Worm (Caenorhabditis elegans) whole organism, late embryonic: ENCODE data around the gene cpt-1.
A peak's percentile ranks its signal among the peaks of the same experiment; 100 is the strongest.

ENCODE experiments used
- C38D4.7 ChIP-seq: fragments of 200-800 bp; sonication (Bioruptor generic); optimal IDR thresholded peaks from 2 replicates; lab custom pipeline; 2018; ENCODE audit warnings: mild to moderate bottlenecking, missing genetic modification characterization, moderate library complexity, missing compliant biosample characterization
- F13H6.1 ChIP-seq: sonication (generic microtip); optimal IDR thresholded peaks from 2 replicates; lab custom pipeline; 2016; ENCODE audit warnings: missing genetic modification characterization, missing compliant biosample characterization
- K09A11.1 ChIP-seq: sonication (generic microtip); optimal IDR thresholded peaks from 2 replicates; lab custom pipeline; 2017; ENCODE audit warnings: antibody characterized with exemption, mild to moderate bottlenecking, missing genetic modification characterization, missing compliant biosample characterization; ENCODE audit not compliant: insufficient read depth
- ama-1 ChIP-seq: fragments of 150-350 bp; optimal IDR thresholded peaks from 2 replicates; lab custom pipeline; 2014
- ceh-18 ChIP-seq: sonication (generic microtip); optimal IDR thresholded peaks from 2 replicates; lab custom pipeline; 2016; ENCODE audit warnings: missing genetic modification characterization, missing compliant biosample characterization
- ceh-19 ChIP-seq: fragments of 200-800 bp; sonication (Bioruptor generic); optimal IDR thresholded peaks from 2 replicates; lab custom pipeline; 2018; ENCODE audit warnings: mild to moderate bottlenecking, missing genetic modification characterization, missing compliant biosample characterization
- ceh-22 ChIP-seq: sonication (generic microtip); optimal IDR thresholded peaks from 2 replicates; lab custom pipeline; 2017; ENCODE audit warnings: missing biosample characterization, missing genetic modification characterization
- ceh-24 ChIP-seq: sonication (generic microtip); optimal IDR thresholded peaks from 2 replicates; lab custom pipeline; 2016; ENCODE audit warnings: mild to moderate bottlenecking, missing genetic modification characterization, missing compliant biosample characterization
- ceh-30 ChIP-seq: fragments of 150-350 bp; optimal IDR thresholded peaks from 2 replicates; lab custom pipeline; 2014; ENCODE audit warnings: missing biosample characterization, missing genetic modification characterization
- ceh-31 ChIP-seq: sonication (generic microtip); optimal IDR thresholded peaks from 2 replicates; lab custom pipeline; 2016; ENCODE audit warnings: missing genetic modification characterization, missing compliant biosample characterization
- ceh-45 ChIP-seq: fragments of 200-800 bp; sonication (Bioruptor generic); IDR thresholded peaks from 2 replicates; pipeline ENCODE4 v1.3.6; 2022; ENCODE audit warnings: missing genetic modification reagents, missing genetic modification characterization, missing compliant biosample characterization
- ceh-48 ChIP-seq: sonication (generic microtip); optimal IDR thresholded peaks from 2 replicates; lab custom pipeline; 2016; ENCODE audit warnings: missing genetic modification characterization, inconsistent platforms, missing compliant biosample characterization
- ceh-9 ChIP-seq: sonication (generic microtip); optimal IDR thresholded peaks from 2 replicates; lab custom pipeline; 2016; ENCODE audit warnings: mild to moderate bottlenecking, missing genetic modification characterization, inconsistent platforms, missing compliant biosample characterization
- dve-1 ChIP-seq: sonication (generic microtip); optimal IDR thresholded peaks from 2 replicates; lab custom pipeline; 2017; ENCODE audit warnings: antibody characterized with exemption, mild to moderate bottlenecking, missing genetic modification characterization, missing compliant biosample characterization
- elt-2 ChIP-seq: sonication (generic microtip); optimal IDR thresholded peaks from 2 replicates; lab custom pipeline; 2016; ENCODE audit warnings: missing genetic modification reagents, missing genetic modification characterization, missing compliant biosample characterization
- eyg-1 ChIP-seq: sonication (generic microtip); optimal IDR thresholded peaks from 2 replicates; lab custom pipeline; 2016; ENCODE audit warnings: missing genotype, missing genetic modification characterization, missing compliant biosample characterization
- fax-1 ChIP-seq: sonication (generic microtip); optimal IDR thresholded peaks from 2 replicates; lab custom pipeline; 2016; ENCODE audit warnings: missing genotype, missing genetic modification characterization, missing compliant biosample characterization
- hlh-13 ChIP-seq: fragments of 200-800 bp; sonication (Bioruptor generic); optimal IDR thresholded peaks from 2 replicates; lab custom pipeline; 2018; ENCODE audit warnings: mild to moderate bottlenecking, missing genetic modification characterization, missing compliant biosample characterization
- hlh-15 ChIP-seq: sonication (generic microtip); optimal IDR thresholded peaks from 2 replicates; lab custom pipeline; 2016; ENCODE audit warnings: missing genetic modification characterization, missing compliant biosample characterization
- hlh-6 ChIP-seq: sonication (generic microtip); optimal IDR thresholded peaks from 2 replicates; lab custom pipeline; 2016; ENCODE audit warnings: missing genotype, missing genetic modification characterization, missing compliant biosample characterization
- hlh-8 ChIP-seq: sonication (generic microtip); optimal IDR thresholded peaks from 2 replicates; lab custom pipeline; 2016; ENCODE audit warnings: missing genotype, missing genetic modification characterization, missing compliant biosample characterization
- mec-3 ChIP-seq: sonication (generic microtip); optimal IDR thresholded peaks from 2 replicates; lab custom pipeline; 2016; ENCODE audit warnings: borderline replicate concordance, missing genetic modification characterization, missing compliant biosample characterization
- nfya-1 ChIP-seq: sonication (generic microtip); optimal IDR thresholded peaks from 2 replicates; lab custom pipeline; 2017; ENCODE audit warnings: missing genetic modification characterization, mild to moderate bottlenecking, missing compliant biosample characterization, antibody characterized with exemption, moderate library complexity
- npax-4 ChIP-seq: sonication (generic microtip); optimal IDR thresholded peaks from 2 replicates; lab custom pipeline; 2016; ENCODE audit warnings: missing genetic modification characterization, missing compliant biosample characterization
- pat-9 ChIP-seq: fragments of 200-800 bp; sonication (Bioruptor generic); optimal IDR thresholded peaks from 2 replicates; lab custom pipeline; 2018; ENCODE audit warnings: mild to moderate bottlenecking, missing genetic modification characterization, moderate library complexity, missing compliant biosample characterization
- pha-4 ChIP-seq: fragments of 150-350 bp; optimal IDR thresholded peaks from 2 replicates; lab custom pipeline; 2018; ENCODE audit warnings: missing biosample characterization, missing genetic modification reagents, missing genetic modification characterization
- pqm-1 ChIP-seq: sonication (generic microtip); optimal IDR thresholded peaks from 2 replicates; lab custom pipeline; 2016; ENCODE audit warnings: missing genetic modification characterization, missing compliant biosample characterization
- ref-2 ChIP-seq: sonication (generic microtip); optimal IDR thresholded peaks from 2 replicates; lab custom pipeline; 2016; ENCODE audit warnings: missing genetic modification characterization, missing compliant biosample characterization
- rnt-1 ChIP-seq: sonication (generic microtip); optimal IDR thresholded peaks from 2 replicates; lab custom pipeline; 2016; ENCODE audit warnings: missing genetic modification characterization, missing compliant biosample characterization
- sdc-2 ChIP-seq: sonication (generic microtip); optimal IDR thresholded peaks from 2 replicates; lab custom pipeline; 2016; ENCODE audit warnings: missing genotype, missing genetic modification characterization, missing compliant biosample characterization
- sox-2 ChIP-seq: fragments of 200-800 bp; sonication (Bioruptor generic); IDR thresholded peaks from 2 replicates; pipeline ENCODE4 v1.3.6; 2022; ENCODE audit warnings: missing genetic modification reagents, missing genetic modification characterization, missing compliant biosample characterization
- sox-4 ChIP-seq: sonication (generic microtip); optimal IDR thresholded peaks from 2 replicates; lab custom pipeline; 2017; ENCODE audit warnings: mild to moderate bottlenecking, missing genetic modification characterization, inconsistent platforms, missing compliant biosample characterization
- syd-9 ChIP-seq: sonication (generic microtip); optimal IDR thresholded peaks from 2 replicates; lab custom pipeline; 2016; ENCODE audit warnings: mild to moderate bottlenecking, missing genetic modification characterization, moderate library complexity, missing compliant biosample characterization
- tbx-7 ChIP-seq: sonication (generic microtip); optimal IDR thresholded peaks from 2 replicates; lab custom pipeline; 2016; ENCODE audit warnings: missing genotype, missing genetic modification characterization, missing compliant biosample characterization
- unc-3 ChIP-seq, 2 experiments: fragments of 200-800 bp in 1 of 2; sonication (Bioruptor generic) in 1 of 2; sonication (generic microtip) in 1 of 2; conservative IDR thresholded peaks in 1 of 2; optimal IDR thresholded peaks in 1 of 2; 2 replicates each; pipeline versions ENCODE4 v1.3.6 to Lab custom; 2016 to 2022; ENCODE audit warnings: missing compliant biosample characterization in 2 of 2, missing genetic modification characterization in 2 of 2, missing genetic modification reagents in 1 of 2
- unc-42 ChIP-seq: sonication (generic microtip); optimal IDR thresholded peaks from 2 replicates; lab custom pipeline; 2016; ENCODE audit warnings: missing genotype, missing genetic modification characterization, missing compliant biosample characterization
- unc-55 ChIP-seq: sonication (generic microtip); optimal IDR thresholded peaks from 2 replicates; lab custom pipeline; 2017; ENCODE audit warnings: missing biosample characterization, missing genetic modification reagents, missing genetic modification characterization
- unc-86 ChIP-seq: sonication (generic microtip); optimal IDR thresholded peaks from 2 replicates; lab custom pipeline; 2016; ENCODE audit warnings: missing genetic modification characterization, missing compliant biosample characterization
- ztf-16 ChIP-seq: sonication (generic microtip); optimal IDR thresholded peaks from 2 replicates; lab custom pipeline; 2017; ENCODE audit warnings: missing genetic modification characterization, missing compliant biosample characterization

The cpt-1 gene

ce11 chrII:12806602-12807182 lies 10.4 kb upstream of the cpt-1 start, which contains the start of gene spds-1:
Gene spds-1 (plus strand): TSS chrII:12806899.
- TF ChIP-seq unc-55 (GFP tag; lab: Kevin White, UChicago) (no peak), npax-4 (tag; lab: Kevin White, UChicago) (no peak), ceh-30 (tag; lab: Kevin White, UChicago) (no peak), elt-2 (tag; lab: Kevin White, UChicago) (peak; percentile 76)

- no peak for TF ChIP-seq F13H6.1 (tag; lab: Kevin White, UChicago)
- TF ChIP-seq nfya-1, result peak; percentile 30
- TF ChIP-seq unc-3 (GFP tag; conservative IDR thresholded peaks at IDR 0.05; lab: Robert Waterston, UW), result no peak
- no peak for TF ChIP-seq unc-3 (tag; optimal IDR thresholded peaks at IDR 0.05; lab: Kevin White, UChicago)
- TF ChIP-seq ceh-22 (tag; lab: Kevin White, UChicago), result no peak
- TF ChIP-seq ceh-31, result peak; percentile 39
- no peak for TF ChIP-seq hlh-15
- no peak for TF ChIP-seq ceh-19
- no peak for TF ChIP-seq sox-4 (tag; lab: Kevin White, UChicago)
- TF ChIP-seq unc-86 (tag; lab: Kevin White, UChicago), result no peak
- TF ChIP-seq sox-2 (GFP tag; lab: Robert Waterston, UW), result peak; percentile 16; the same call in 1 of the 2 replicates
- peak; percentile 10 for TF ChIP-seq unc-42
- TF ChIP-seq ref-2 (tag; lab: Kevin White, UChicago), result peak; percentile 51
- TF ChIP-seq ceh-45, result no peak
- TF ChIP-seq pha-4 (tag; lab: Kevin White, UChicago), result no peak
- TF ChIP-seq hlh-6 (tag; lab: Kevin White, UChicago), result peak; percentile 60
- no peak for TF ChIP-seq hlh-8 (tag; lab: Kevin White, UChicago)
- no peak for TF ChIP-seq mec-3 (tag; lab: Kevin White, UChicago)
- no peak for TF ChIP-seq ztf-16
- TF ChIP-seq fax-1 (tag; lab: Kevin White, UChicago), result no peak
- no peak for TF ChIP-seq K09A11.1 (tag; lab: Kevin White, UChicago)
Observed at ce11 chrII:12805765-12806384, 9.6 kb upstream of the cpt-1 start.

ce11 chrII:12805161-12805560 lies 8.9 kb upstream of the cpt-1 start, which contains the start of the genes Y46G5A.18 and Y46G5A.47:
Gene Y46G5A.18 (minus strand): TSS chrII:12805261.
Gene Y46G5A.47 (minus strand): TSS chrII:12805306.
- TF ChIP-seq ceh-48 (tag; lab: Kevin White, UChicago) (peak; percentile 64), ama-1 (lab: Kevin White, UChicago) (no peak)

- no peak for TF ChIP-seq ceh-9 (tag; lab: Kevin White, UChicago)
- peak; percentile 2 for TF ChIP-seq nfya-1
- peak; percentile 24 for TF ChIP-seq rnt-1 (tag; lab: Kevin White, UChicago)
- TF ChIP-seq pat-9 (tag; lab: Kevin White, UChicago), result no peak
- TF ChIP-seq, all 69 proteins: peak for 2
Observed at ce11 chrII:12799927-12800522, 3.8 kb upstream of the cpt-1 start.

- no peak for TF ChIP-seq mec-3 (tag; lab: Kevin White, UChicago)
- TF ChIP-seq hlh-8 (tag; lab: Kevin White, UChicago), result no peak
- no peak for TF ChIP-seq sdc-2 (tag; lab: Kevin White, UChicago)
- no peak for TF ChIP-seq dve-1 (tag; lab: Kevin White, UChicago)
- no peak for TF ChIP-seq ceh-18 (tag; lab: Kevin White, UChicago)
- TF ChIP-seq hlh-6 (tag; lab: Kevin White, UChicago), result no peak
- no peak for TF ChIP-seq ceh-24 (tag; lab: Kevin White, UChicago)
- no peak for TF ChIP-seq eyg-1
- no peak for TF ChIP-seq tbx-7 (tag; lab: Kevin White, UChicago)
- no peak for TF ChIP-seq ztf-16
- no peak for TF ChIP-seq syd-9 (tag; lab: Kevin White, UChicago)
- no peak for TF ChIP-seq pha-4 (tag; lab: Kevin White, UChicago)
- TF ChIP-seq C38D4.7 (GFP tag; lab: Kevin White, UChicago), result no peak
- no peak for TF ChIP-seq pqm-1 (tag; lab: Kevin White, UChicago)
- TF ChIP-seq ceh-9 (tag; lab: Kevin White, UChicago), result no peak
- no peak for TF ChIP-seq ceh-22 (tag; lab: Kevin White, UChicago)
- TF ChIP-seq hlh-13, result no peak
- TF ChIP-seq unc-55 (GFP tag; lab: Kevin White, UChicago), result no peak
Observed at ce11 chrII:12799364-12799763, 3.1 kb upstream of the cpt-1 start.
